Fruit fly (Drosophila melanogaster): ENCODE data around the gene IFT46.
A peak's percentile ranks its signal among the peaks of the same experiment; 100 is the strongest.

IFT46 gene

DNA sequence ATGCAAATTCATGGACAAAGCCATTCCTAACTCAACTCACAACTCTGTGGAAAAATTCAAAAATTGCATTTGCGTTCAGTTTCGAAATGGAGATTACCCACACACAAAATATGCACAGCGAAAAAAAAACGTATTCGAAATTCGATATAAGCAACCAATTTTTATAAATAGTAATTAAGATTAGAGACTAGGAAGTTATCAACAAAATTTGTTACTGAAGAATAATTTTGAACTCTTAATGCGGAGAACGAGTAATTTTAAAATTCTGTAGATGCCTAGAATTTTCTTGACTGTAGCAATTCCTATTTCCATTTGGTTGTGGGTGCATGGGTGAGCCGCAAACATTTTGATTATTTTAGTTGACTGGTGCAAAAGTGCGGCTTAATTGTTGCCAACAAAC lies 47.5 kb upstream of the IFT46 start (continued):
- TF ChIP-seq gem (tag; optimal IDR thresholded peaks at IDR 0.05) (peak; percentile 3), Ada2b (GFP tag; IDR thresholded peaks at IDR 0.05) (no peak), D19A (tag; optimal IDR thresholded peaks at IDR 0.05) (no peak), CG9932 (GFP tag; IDR thresholded peaks at IDR 0.05) (no peak), lab (GFP tag; optimal IDR thresholded peaks at IDR 0.05) (no peak), amos (GFP tag; IDR thresholded peaks at IDR 0.05; ENCODE audit: partially characterized antibody) (no peak), h (optimal IDR thresholded peaks at IDR 0.05) (no peak), Drgx (GFP tag; IDR thresholded peaks at IDR 0.05) (peak; percentile 52), CG33557 (GFP tag; optimal IDR thresholded peaks at IDR 0.05) (no peak), z (GFP tag; IDR thresholded peaks at IDR 0.05) (0 out of 3 replicates have a peak, but pooled peaks have one; percentile 19), Ssrp (tag; optimal IDR thresholded peaks at IDR 0.05) (no peak), YL-1 (GFP tag; optimal IDR thresholded peaks at IDR 0.05) (no peak), CG2199 (GFP tag; IDR thresholded peaks at IDR 0.05) (no peak), CG32767 (GFP tag; IDR thresholded peaks at IDR 0.05) (no peak), Opbp (GFP tag; IDR thresholded peaks at IDR 0.05; ENCODE audit: partially characterized antibody) (no peak), hth (optimal IDR thresholded peaks at IDR 0.05) (no peak), E2f2 (GFP tag; IDR thresholded peaks at IDR 0.05) (no peak), twi (tag; optimal IDR thresholded peaks at IDR 0.05) (no peak), sisA (GFP tag; IDR thresholded peaks at IDR 0.05) (no peak), sens (GFP tag) (peak; percentile 58)

DNA sequence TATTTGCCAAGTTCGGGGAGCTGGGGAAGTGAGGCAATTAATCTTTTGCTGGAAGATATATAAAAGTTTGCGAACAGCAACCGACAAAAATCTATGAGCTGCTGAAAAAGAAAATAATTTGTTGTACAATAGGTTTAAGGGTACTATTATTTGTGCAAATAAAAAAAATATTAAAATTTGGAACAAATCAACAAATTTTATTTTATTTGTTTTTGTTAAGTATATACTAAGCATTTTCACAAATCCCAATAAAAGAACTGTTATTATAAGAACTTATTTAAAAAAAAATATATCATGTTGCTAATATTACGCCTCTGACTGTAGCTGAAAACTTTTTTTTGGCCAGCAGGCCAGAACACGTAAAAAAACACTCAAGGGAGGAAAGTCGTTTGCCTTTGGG lies 42.2 kb upstream of the IFT46 start:
- no peak for TF ChIP-seq dmrt11E (tag; optimal IDR thresholded peaks at IDR 0.05)
- TF ChIP-seq crp (GFP tag; optimal IDR thresholded peaks at IDR 0.05) = no peak
- no peak for TF ChIP-seq tx (GFP tag; optimal IDR thresholded peaks at IDR 0.05)
- TF ChIP-seq Oli (tag; optimal IDR thresholded peaks at IDR 0.05) = no peak
- no peak for TF ChIP-seq dpn (GFP tag; optimal IDR thresholded peaks at IDR 0.05)
- no peak for TF ChIP-seq CG7372 (GFP tag; IDR thresholded peaks at IDR 0.05)
- no peak for TF ChIP-seq CkIIα-i1 (GFP tag; IDR thresholded peaks at IDR 0.05)
- peak; percentile 70 for TF ChIP-seq dmrt99B (tag; optimal IDR thresholded peaks at IDR 0.05)
- no peak for TF ChIP-seq CG8944 (GFP tag; optimal IDR thresholded peaks at IDR 0.05)
- TF ChIP-seq sisA (GFP tag; IDR thresholded peaks at IDR 0.05) = no peak
- no peak for TF ChIP-seq Dip3 (GFP tag; optimal IDR thresholded peaks at IDR 0.05)
- no peak for TF ChIP-seq pho (GFP tag; optimal IDR thresholded peaks at IDR 0.05)
- no peak for TF ChIP-seq CG14667 (GFP tag; IDR thresholded peaks at IDR 0.05)
- TF ChIP-seq CG12659 (GFP tag; optimal IDR thresholded peaks at IDR 0.05) = no peak
- TF ChIP-seq gcm2 (GFP tag; optimal IDR thresholded peaks at IDR 0.05) = no peak
- no peak for TF ChIP-seq exex (tag; optimal IDR thresholded peaks at IDR 0.05)
- TF ChIP-seq CG4707 (GFP tag; optimal IDR thresholded peaks at IDR 0.05) = no peak
- TF ChIP-seq CG17359 (tag; optimal IDR thresholded peaks at IDR 0.05) = peak; percentile 28
- TF ChIP-seq Doc3 (GFP tag; IDR thresholded peaks at IDR 0.05; ENCODE audit: partially characterized antibody) = no peak
- TF ChIP-seq CG7271 (tag; optimal IDR thresholded peaks at IDR 0.05) = no peak
- no peak for TF ChIP-seq jigr1 (GFP tag; IDR thresholded peaks at IDR 0.05)
- TF ChIP-seq Ptx1 (GFP tag; IDR thresholded peaks at IDR 0.05) = no peak
- TF ChIP-seq vnd (GFP tag; IDR thresholded peaks at IDR 0.05; ENCODE audit: partially characterized antibody) = no peak
- no peak for TF ChIP-seq CG18011 (GFP tag; optimal IDR thresholded peaks at IDR 0.05)
- no peak for TF ChIP-seq CG3995 (GFP tag; optimal IDR thresholded peaks at IDR 0.05)
- TF ChIP-seq unpg (GFP tag; optimal IDR thresholded peaks at IDR 0.05) = no peak
- peak; percentile 39 for TF ChIP-seq CG9727 (GFP tag; optimal IDR thresholded peaks at IDR 0.05)
- TF ChIP-seq yki (optimal IDR thresholded peaks at IDR 0.05) = no peak
- TF ChIP-seq CG6854 (GFP tag; optimal IDR thresholded peaks at IDR 0.05) = peak; percentile 35
- no peak for TF ChIP-seq Dfd (GFP tag; optimal IDR thresholded peaks at IDR 0.05)
- no peak for TF ChIP-seq org-1 (GFP tag; optimal IDR thresholded peaks at IDR 0.05)
- TF ChIP-seq Oaz (GFP tag; IDR thresholded peaks at IDR 0.05) = no peak
- no peak for TF ChIP-seq wdn (GFP tag; IDR thresholded peaks at IDR 0.05)
- TF ChIP-seq ATbp (GFP tag; optimal IDR thresholded peaks at IDR 0.05) = no peak
